Worm (Caenorhabditis elegans) whole organism, young adult: Measurements from ENCODE around the gene ceh-1.
A peak's percentile ranks its signal among the peaks of the same experiment; 100 is the strongest.

Experiments
- B0261.1 ChIP-seq: sonication (generic microtip); optimal IDR thresholded peaks from 2 replicates; lab custom pipeline; 2016; ENCODE audit warnings: mild to moderate bottlenecking, missing genetic modification characterization, moderate library complexity, missing compliant biosample characterization
- C06A6.2 ChIP-seq: fragments of 200-800 bp; sonication (Bioruptor generic); conservative IDR thresholded peaks from 2 replicates; pipeline ENCODE4 v1.3.6; 2022; ENCODE audit warnings: missing genetic modification characterization, missing compliant biosample characterization
- C17E4.6 ChIP-seq: fragments of 200-800 bp; sonication (Bioruptor generic); IDR thresholded peaks from 2 replicates; pipeline ENCODE4 v1.3.6; 2022; ENCODE audit warnings: missing genetic modification reagents, missing genetic modification characterization, missing compliant biosample characterization
- D2030.7 ChIP-seq: fragments of 200-800 bp; sonication (Bioruptor generic); IDR thresholded peaks from 2 replicates; pipeline ENCODE4 v1.3.6; 2022; ENCODE audit warnings: missing genetic modification reagents, missing genetic modification characterization, missing compliant biosample characterization
- F10E7.11 ChIP-seq: sonication (generic microtip); optimal IDR thresholded peaks from 2 replicates; lab custom pipeline; 2017; ENCODE audit warnings: mild to moderate bottlenecking, missing genetic modification characterization, moderate library complexity, missing compliant biosample characterization
- F52B5.7 ChIP-seq: sonication (generic microtip); optimal IDR thresholded peaks from 2 replicates; lab custom pipeline; 2016; ENCODE audit warnings: mild to moderate bottlenecking, missing genetic modification characterization, missing compliant biosample characterization
- F55B11.4 ChIP-seq: sonication (generic microtip); optimal IDR thresholded peaks from 2 replicates; lab custom pipeline; 2016; ENCODE audit warnings: missing compliant biosample characterization, missing genetic modification characterization, borderline replicate concordance; ENCODE audit not compliant: insufficient read depth
- F57A8.1 ChIP-seq: fragments of 200-800 bp; sonication (Bioruptor generic); optimal IDR thresholded peaks from 2 replicates; lab custom pipeline; 2018; ENCODE audit warnings: mild to moderate bottlenecking, missing genetic modification characterization, moderate library complexity, missing compliant biosample characterization
- F57C9.4 ChIP-seq: sonication (generic microtip); optimal IDR thresholded peaks from 2 replicates; lab custom pipeline; 2017; ENCODE audit warnings: mild to moderate bottlenecking, missing genetic modification characterization, missing compliant biosample characterization
- K12H6.12 ChIP-seq: fragments of 200-800 bp; sonication (Bioruptor generic); optimal IDR thresholded peaks from 2 replicates; lab custom pipeline; 2018; ENCODE audit warnings: mild to moderate bottlenecking, missing genetic modification characterization, missing compliant biosample characterization
- Y53G8AR.9 ChIP-seq: fragments of 200-800 bp; sonication (Bioruptor generic); conservative IDR thresholded peaks from 2 replicates; pipeline ENCODE4 v1.3.6; 2022; ENCODE audit warnings: missing genetic modification reagents, missing genetic modification characterization, missing compliant biosample characterization
- Y95B8A.8 ChIP-seq: fragments of 200-800 bp; sonication (Bioruptor generic); IDR thresholded peaks from 2 replicates; pipeline ENCODE4 v1.3.6; 2022; ENCODE audit warnings: missing genetic modification reagents, missing genetic modification characterization, missing compliant biosample characterization
- ZK185.1 ChIP-seq: sonication (generic microtip); optimal IDR thresholded peaks from 2 replicates; lab custom pipeline; 2016; ENCODE audit warnings: mild to moderate bottlenecking, missing genetic modification characterization, missing compliant biosample characterization; ENCODE audit not compliant: poor library complexity, severe bottlenecking
- akir-1 ChIP-seq: fragments of 200-800 bp; sonication (Bioruptor generic); optimal IDR thresholded peaks from 2 replicates; lab custom pipeline; 2018; ENCODE audit warnings: mild to moderate bottlenecking, missing genetic modification characterization, moderate library complexity, missing compliant biosample characterization
- aptf-2 ChIP-seq: fragments of 200-800 bp; sonication (Bioruptor generic); conservative IDR thresholded peaks from 2 replicates; pipeline ENCODE4 v1.3.6; 2022; ENCODE audit warnings: missing genetic modification reagents, missing genetic modification characterization, missing compliant biosample characterization
- bed-1 ChIP-seq: fragments of 200-800 bp; sonication (Bioruptor generic); IDR thresholded peaks from 2 replicates; pipeline ENCODE4 v1.3.6; 2022; ENCODE audit warnings: missing genetic modification reagents, missing genetic modification characterization, missing compliant biosample characterization
- ceh-58 ChIP-seq: fragments of 200-800 bp; sonication (Bioruptor generic); IDR thresholded peaks from 2 replicates; pipeline ENCODE4 v1.3.6; 2022; ENCODE audit warnings: missing genetic modification characterization, missing compliant biosample characterization
- chd-7 ChIP-seq: sonication (generic microtip); optimal IDR thresholded peaks from 2 replicates; lab custom pipeline; 2016; ENCODE audit warnings: mild to moderate bottlenecking, missing genetic modification characterization, moderate library complexity, missing compliant biosample characterization
- fkh-3 ChIP-seq: sonication (generic microtip); optimal IDR thresholded peaks from 2 replicates; lab custom pipeline; 2016; ENCODE audit warnings: mild to moderate bottlenecking, missing genetic modification characterization, missing compliant biosample characterization
- hlh-12 ChIP-seq: sonication (generic microtip); optimal IDR thresholded peaks from 2 replicates; lab custom pipeline; 2016; ENCODE audit warnings: missing genetic modification characterization, missing compliant biosample characterization
- hmg-1.2 ChIP-seq: fragments of 200-800 bp; sonication (Bioruptor generic); IDR thresholded peaks from 2 replicates; pipeline ENCODE4 v1.3.6; 2022; ENCODE audit warnings: missing genetic modification reagents, missing genetic modification characterization, missing compliant biosample characterization
- hrde-1 ChIP-seq: sonication (generic microtip); optimal IDR thresholded peaks from 2 replicates; lab custom pipeline; 2016; ENCODE audit warnings: missing genetic modification characterization, mild to moderate bottlenecking, missing compliant biosample characterization, moderate library complexity, missing genotype, missing genetic modification reagents, borderline replicate concordance
- lag-1 ChIP-seq: fragments of 200-800 bp; sonication (Bioruptor generic); IDR thresholded peaks from 2 replicates; pipeline ENCODE4 v1.3.6; 2022; ENCODE audit warnings: missing genetic modification reagents, missing genetic modification characterization, missing compliant biosample characterization
- let-607 ChIP-seq, 2 experiments: fragments of 200-800 bp in 1 of 2; sonication (Bioruptor generic) in 1 of 2; sonication (generic microtip) in 1 of 2; optimal IDR thresholded peaks; 2 replicates each; lab custom pipeline; 2016 to 2018; ENCODE audit warnings: mild to moderate bottlenecking in 2 of 2, missing compliant biosample characterization in 2 of 2, missing genetic modification characterization in 2 of 2, moderate library complexity in 2 of 2, missing genotype in 1 of 2
- madf-10 ChIP-seq: sonication (generic microtip); optimal IDR thresholded peaks from 2 replicates; lab custom pipeline; 2016; ENCODE audit warnings: mild to moderate bottlenecking, missing genetic modification characterization, missing compliant biosample characterization
- madf-3 ChIP-seq: fragments of 200-800 bp; sonication (Bioruptor generic); IDR thresholded peaks from 2 replicates; pipeline ENCODE4 v1.3.6; 2022; ENCODE audit warnings: missing genetic modification reagents, missing genetic modification characterization, missing compliant biosample characterization
- mcd-1 ChIP-seq: fragments of 200-800 bp; sonication (Bioruptor generic); IDR thresholded peaks from 2 replicates; pipeline ENCODE4 v1.3.6; 2022; ENCODE audit warnings: missing genetic modification reagents, missing genetic modification characterization, missing compliant biosample characterization
- mes-4 ChIP-seq: sonication (generic microtip); optimal IDR thresholded peaks from 2 replicates; lab custom pipeline; 2016; ENCODE audit warnings: missing genotype, missing genetic modification characterization, missing compliant biosample characterization
- nhr-120 ChIP-seq: fragments of 200-800 bp; sonication (Bioruptor generic); IDR thresholded peaks from 2 replicates; pipeline ENCODE4 v1.3.6; 2022; ENCODE audit warnings: missing genetic modification characterization, missing compliant biosample characterization
- nhr-179 ChIP-seq: sonication (generic microtip); optimal IDR thresholded peaks from 2 replicates; lab custom pipeline; 2016; ENCODE audit warnings: mild to moderate bottlenecking, missing genetic modification characterization, missing compliant biosample characterization
- nhr-80 ChIP-seq: sonication (generic microtip); optimal IDR thresholded peaks from 2 replicates; lab custom pipeline; 2016; ENCODE audit warnings: missing genetic modification characterization, missing compliant biosample characterization
- rec-8 ChIP-seq, 2 experiments: sonication (generic microtip); optimal IDR thresholded peaks; 2 replicates each; lab custom pipeline; 2016; ENCODE audit warnings: mild to moderate bottlenecking in 2 of 2, missing genetic modification characterization in 2 of 2, missing genetic modification reagents in 2 of 2, missing genotype in 2 of 2, missing biosample characterization in 1 of 2, missing compliant biosample characterization in 1 of 2, moderate library complexity in 1 of 2
- rpc-1 ChIP-seq, 2 experiments: fragments of 150-350 bp in 1 of 2; sonication (generic microtip) in 1 of 2; optimal IDR thresholded peaks; 2 replicates each; lab custom pipeline; 2014 to 2018; ENCODE audit warnings: missing biosample characterization in 1 of 2, missing genetic modification characterization in 1 of 2, missing genetic modification reagents in 1 of 2, missing genotype in 1 of 2
- sea-2 ChIP-seq: fragments of 200-800 bp; sonication (Bioruptor generic); IDR thresholded peaks from 2 replicates; pipeline ENCODE4 v1.3.6; 2022; ENCODE audit warnings: missing genetic modification characterization, missing compliant biosample characterization
- snpc-3.4 ChIP-seq: sonication (generic microtip); optimal IDR thresholded peaks from 2 replicates; lab custom pipeline; 2017; ENCODE audit warnings: missing genetic modification characterization, mild to moderate bottlenecking, missing compliant biosample characterization, antibody characterized with exemption, moderate library complexity, missing genotype, missing genetic modification reagents
- tbx-9 ChIP-seq: sonication (generic microtip); optimal IDR thresholded peaks from 2 replicates; lab custom pipeline; 2016; ENCODE audit warnings: borderline replicate concordance, missing genetic modification characterization, inconsistent platforms, missing compliant biosample characterization
- zim-3 ChIP-seq: sonication (generic microtip); optimal IDR thresholded peaks from 2 replicates; lab custom pipeline; 2017; ENCODE audit warnings: mild to moderate bottlenecking, missing genetic modification characterization, moderate library complexity, missing compliant biosample characterization
- ztf-22 ChIP-seq: fragments of 200-800 bp; sonication (Bioruptor generic); optimal IDR thresholded peaks from 2 replicates; lab custom pipeline; 2018; ENCODE audit warnings: mild to moderate bottlenecking, missing genetic modification characterization, moderate library complexity, missing compliant biosample characterization
- ztf-3 ChIP-seq: fragments of 200-800 bp; sonication (Bioruptor generic); optimal IDR thresholded peaks from 2 replicates; lab custom pipeline; 2018; ENCODE audit warnings: mild to moderate bottlenecking, missing genetic modification characterization, missing compliant biosample characterization

Gene ceh-1

ce11 chrX:4632088-4632487 lies 21.9 kb downstream of the ceh-1 start, which contains the start of gene slcr-46.1:
Gene slcr-46.1 (plus strand): TSS chrX:4632361.
- TF ChIP-seq nhr-80 (tag; lab: Kevin White, UChicago) (peak; percentile 60), nhr-120 (GFP tag; lab: Robert Waterston, UW) (no peak)

- no peak for TF ChIP-seq F10E7.11 (tag; lab: Kevin White, UChicago)
- no peak for TF ChIP-seq ceh-58 (GFP tag; lab: Robert Waterston, UW)
- TF ChIP-seq K12H6.12 (tag; lab: Kevin White, UChicago), result no peak
- no peak for TF ChIP-seq hlh-12
- no peak for TF ChIP-seq F57A8.1 (GFP tag; lab: Kevin White, UChicago)
- no peak for TF ChIP-seq sea-2 (GFP tag; lab: Robert Waterston, UW)
- no peak for TF ChIP-seq Y53G8AR.9 (GFP tag; lab: Robert Waterston, UW)
- TF ChIP-seq madf-10 (tag; lab: Kevin White, UChicago), result no peak
- TF ChIP-seq rec-8 (tag; optimal IDR thresholded peaks at IDR 0.05; lab: Kevin White, UChicago), result no peak
- TF ChIP-seq, all 124 proteins: peak for 0
Measured at ce11 chrX:4628817-4629575, 25.0 kb downstream of the ceh-1 start.

- TF ChIP-seq F55B11.4 (tag; lab: Kevin White, UChicago) (no peak), lag-1 (GFP tag; lab: Robert Waterston, UW) (no peak), zim-3 (tag; lab: Kevin White, UChicago) (no peak), mcd-1 (GFP tag; lab: Robert Waterston, UW) (no peak)
Measured at ce11 chrX:4628350-4628749, 25.6 kb downstream of the ceh-1 start.

DNA sequence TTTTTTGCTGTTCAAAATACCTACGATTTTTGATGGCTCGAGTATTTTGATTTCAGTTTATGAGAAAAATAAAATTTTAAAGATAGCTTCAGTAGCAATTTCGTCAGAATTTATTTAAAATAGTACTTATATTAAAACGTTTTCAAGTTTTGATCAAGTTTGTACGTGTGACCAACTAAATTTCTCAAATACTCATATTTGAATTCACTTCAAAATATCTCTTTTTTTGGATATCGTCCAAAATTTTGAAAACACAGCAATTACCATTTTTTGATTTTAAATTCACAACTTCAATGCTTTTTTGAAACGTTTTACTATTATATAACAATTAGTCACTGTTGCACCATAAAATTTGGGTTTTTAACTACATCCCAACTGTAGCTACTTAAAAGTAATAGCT lies 27.1 kb downstream of the ceh-1 start:
- TF ChIP-seq ZK185.1 (tag; lab: Kevin White, UChicago) (no peak), sea-2 (GFP tag; lab: Robert Waterston, UW) (no peak), F52B5.7 (tag; lab: Kevin White, UChicago) (no peak), Y95B8A.8 (no peak), let-607 (tag; optimal IDR thresholded peaks at IDR 0.05; lab: Kevin White, UChicago) (no peak), ztf-3 (GFP tag; lab: Kevin White, UChicago) (no peak), ztf-22 (GFP tag; lab: Kevin White, UChicago) (no peak), bed-1 (GFP tag; lab: Robert Waterston, UW) (no peak), snpc-3.4 (tag; lab: Kevin White, UChicago) (no peak), C06A6.2 (GFP tag; lab: Robert Waterston, UW) (no peak)
- TF ChIP-seq, all 124 proteins: peak for 0

DNA sequence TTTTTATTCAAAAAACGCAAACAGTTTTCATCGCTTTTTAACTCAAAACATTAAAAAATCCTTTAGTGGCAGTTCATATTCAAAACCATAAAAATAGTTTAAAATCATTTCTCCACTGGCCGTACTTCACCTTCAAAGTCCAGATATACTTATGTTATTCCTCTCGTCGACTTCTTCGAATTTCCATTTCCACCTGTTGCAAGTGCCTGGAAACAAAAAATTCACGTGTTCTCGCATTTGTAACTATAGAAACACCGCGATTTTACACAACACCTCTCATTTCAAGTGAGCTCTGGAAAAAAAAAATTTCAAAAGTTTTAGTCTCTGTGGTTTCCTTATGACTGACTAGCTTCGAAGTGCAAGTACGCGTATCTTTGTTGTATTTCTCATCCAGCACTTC lies 28.9 kb downstream of the ceh-1 start:
- TF ChIP-seq madf-10 (tag; lab: Kevin White, UChicago) (no peak), C17E4.6 (GFP tag; lab: Robert Waterston, UW) (no peak), B0261.1 (tag; lab: Kevin White, UChicago) (no peak), hmg-1.2 (GFP tag; lab: Robert Waterston, UW) (no peak), nhr-179 (no peak), chd-7 (tag; lab: Kevin White, UChicago) (no peak), aptf-2 (no peak), tbx-9 (no peak), rpc-1 (optimal IDR thresholded peaks at IDR 0.05; lab: Kevin White, UChicago) (no peak), rpc-1 (tag; optimal IDR thresholded peaks at IDR 0.05; lab: Kevin White, UChicago) (no peak), snpc-3.4 (tag; lab: Kevin White, UChicago) (no peak), madf-3 (no peak), Y53G8AR.9 (GFP tag; lab: Robert Waterston, UW) (no peak), fkh-3 (no peak), F57C9.4 (tag; lab: Kevin White, UChicago) (no peak), D2030.7 (GFP tag; lab: Robert Waterston, UW) (no peak), akir-1 (no peak), hrde-1 (no peak), mes-4 (tag; lab: Kevin White, UChicago) (no peak)
- TF ChIP-seq, all 124 proteins: peak for 0
